Worm (Caenorhabditis elegans) whole organism, late embryonic: Measurements from ENCODE around the gene mrpl-44.

ENCODE experiments used
- C08G9.2 ChIP-seq: sonication (generic microtip); optimal IDR thresholded peaks from 2 replicates; lab custom pipeline; 2016; ENCODE audit warnings: mild to moderate bottlenecking, missing genetic modification characterization, moderate library complexity, missing compliant biosample characterization
- K02D7.2 ChIP-seq: sonication (generic microtip); optimal IDR thresholded peaks from 2 replicates; lab custom pipeline; 2017; ENCODE audit warnings: mild to moderate bottlenecking, missing genetic modification characterization, missing compliant biosample characterization
- K09A11.1 ChIP-seq: sonication (generic microtip); optimal IDR thresholded peaks from 2 replicates; lab custom pipeline; 2017; ENCODE audit warnings: antibody characterized with exemption, mild to moderate bottlenecking, missing genetic modification characterization, missing compliant biosample characterization; ENCODE audit not compliant: insufficient read depth
- Y22D7AL.16 ChIP-seq: sonication (generic microtip); optimal IDR thresholded peaks from 2 replicates; lab custom pipeline; 2016; ENCODE audit warnings: missing genetic modification characterization, missing compliant biosample characterization
- ama-1 ChIP-seq: fragments of 150-350 bp; optimal IDR thresholded peaks from 2 replicates; lab custom pipeline; 2014
- ceh-14 ChIP-seq: sonication (generic microtip); optimal IDR thresholded peaks from 2 replicates; lab custom pipeline; 2016; ENCODE audit warnings: missing genotype, missing genetic modification characterization, missing compliant biosample characterization
- ceh-18 ChIP-seq: sonication (generic microtip); optimal IDR thresholded peaks from 2 replicates; lab custom pipeline; 2016; ENCODE audit warnings: missing genetic modification characterization, missing compliant biosample characterization
- ceh-2 ChIP-seq: sonication (generic microtip); optimal IDR thresholded peaks from 2 replicates; lab custom pipeline; 2016; ENCODE audit warnings: missing genotype, missing genetic modification characterization, missing compliant biosample characterization
- ceh-24 ChIP-seq: sonication (generic microtip); optimal IDR thresholded peaks from 2 replicates; lab custom pipeline; 2016; ENCODE audit warnings: mild to moderate bottlenecking, missing genetic modification characterization, missing compliant biosample characterization
- ceh-34 ChIP-seq: sonication (generic microtip); optimal IDR thresholded peaks from 2 replicates; lab custom pipeline; 2016; ENCODE audit warnings: mild to moderate bottlenecking, missing genetic modification characterization, missing compliant biosample characterization
- ceh-45 ChIP-seq: fragments of 200-800 bp; sonication (Bioruptor generic); IDR thresholded peaks from 2 replicates; pipeline ENCODE4 v1.3.6; 2022; ENCODE audit warnings: missing genetic modification reagents, missing genetic modification characterization, missing compliant biosample characterization
- ceh-48 ChIP-seq: sonication (generic microtip); optimal IDR thresholded peaks from 2 replicates; lab custom pipeline; 2016; ENCODE audit warnings: missing genetic modification characterization, inconsistent platforms, missing compliant biosample characterization
- che-1 ChIP-seq: sonication (generic microtip); optimal IDR thresholded peaks from 2 replicates; lab custom pipeline; 2016; ENCODE audit warnings: mild to moderate bottlenecking, missing genetic modification characterization, missing compliant biosample characterization
- dmd-4 ChIP-seq: sonication (generic microtip); optimal IDR thresholded peaks from 2 replicates; lab custom pipeline; 2016; ENCODE audit warnings: borderline replicate concordance, missing genetic modification characterization, missing compliant biosample characterization
- dve-1 ChIP-seq: sonication (generic microtip); optimal IDR thresholded peaks from 2 replicates; lab custom pipeline; 2017; ENCODE audit warnings: antibody characterized with exemption, mild to moderate bottlenecking, missing genetic modification characterization, missing compliant biosample characterization
- elt-2 ChIP-seq: sonication (generic microtip); optimal IDR thresholded peaks from 2 replicates; lab custom pipeline; 2016; ENCODE audit warnings: missing genetic modification reagents, missing genetic modification characterization, missing compliant biosample characterization
- elt-4 ChIP-seq: sonication (generic microtip); optimal IDR thresholded peaks from 2 replicates; lab custom pipeline; 2016; ENCODE audit warnings: missing genetic modification characterization, missing compliant biosample characterization
- ets-4 ChIP-seq: sonication (generic microtip); optimal IDR thresholded peaks from 2 replicates; lab custom pipeline; 2016; ENCODE audit warnings: missing genetic modification characterization, missing compliant biosample characterization
- eyg-1 ChIP-seq: sonication (generic microtip); optimal IDR thresholded peaks from 2 replicates; lab custom pipeline; 2016; ENCODE audit warnings: missing genotype, missing genetic modification characterization, missing compliant biosample characterization
- fax-1 ChIP-seq: sonication (generic microtip); optimal IDR thresholded peaks from 2 replicates; lab custom pipeline; 2016; ENCODE audit warnings: missing genotype, missing genetic modification characterization, missing compliant biosample characterization
- fkh-10 ChIP-seq: fragments of 150-350 bp; optimal IDR thresholded peaks from 2 replicates; lab custom pipeline; 2014; ENCODE audit warnings: missing biosample characterization, missing genetic modification reagents, missing genetic modification characterization
- fkh-6 ChIP-seq: sonication (generic microtip); optimal IDR thresholded peaks from 2 replicates; lab custom pipeline; 2016; ENCODE audit warnings: missing genetic modification characterization, missing compliant biosample characterization
- hlh-15 ChIP-seq: sonication (generic microtip); optimal IDR thresholded peaks from 2 replicates; lab custom pipeline; 2016; ENCODE audit warnings: missing genetic modification characterization, missing compliant biosample characterization
- hlh-30 ChIP-seq: sonication (generic microtip); optimal IDR thresholded peaks from 2 replicates; lab custom pipeline; 2017; ENCODE audit warnings: antibody characterized with exemption, missing genetic modification characterization, missing compliant biosample characterization; ENCODE audit not compliant: insufficient read depth
- hlh-8 ChIP-seq: sonication (generic microtip); optimal IDR thresholded peaks from 2 replicates; lab custom pipeline; 2016; ENCODE audit warnings: missing genotype, missing genetic modification characterization, missing compliant biosample characterization
- lim-6 ChIP-seq: sonication (generic microtip); optimal IDR thresholded peaks from 2 replicates; lab custom pipeline; 2016; ENCODE audit warnings: missing genetic modification characterization, missing compliant biosample characterization
- lin-11 ChIP-seq: fragments of 200-800 bp; sonication (Bioruptor generic); optimal IDR thresholded peaks from 2 replicates; lab custom pipeline; 2018; ENCODE audit warnings: mild to moderate bottlenecking, missing genetic modification characterization, missing compliant biosample characterization
- madf-2 ChIP-seq: sonication (generic microtip); optimal IDR thresholded peaks from 2 replicates; lab custom pipeline; 2017; ENCODE audit warnings: missing genetic modification characterization, missing compliant biosample characterization
- nfya-1 ChIP-seq: sonication (generic microtip); optimal IDR thresholded peaks from 2 replicates; lab custom pipeline; 2017; ENCODE audit warnings: missing genetic modification characterization, mild to moderate bottlenecking, missing compliant biosample characterization, antibody characterized with exemption, moderate library complexity
- nhr-232 ChIP-seq: sonication (generic microtip); optimal IDR thresholded peaks from 2 replicates; lab custom pipeline; 2016; ENCODE audit warnings: missing genetic modification characterization, missing compliant biosample characterization
- odd-2 ChIP-seq: sonication (generic microtip); optimal IDR thresholded peaks from 2 replicates; lab custom pipeline; 2017; ENCODE audit warnings: antibody characterized with exemption, mild to moderate bottlenecking, missing genetic modification characterization, missing compliant biosample characterization
- pag-3 ChIP-seq: sonication (generic microtip); optimal IDR thresholded peaks from 2 replicates; lab custom pipeline; 2016; ENCODE audit warnings: missing compliant biosample characterization, missing genetic modification characterization, borderline replicate concordance
- pat-9 ChIP-seq: fragments of 200-800 bp; sonication (Bioruptor generic); optimal IDR thresholded peaks from 2 replicates; lab custom pipeline; 2018; ENCODE audit warnings: mild to moderate bottlenecking, missing genetic modification characterization, moderate library complexity, missing compliant biosample characterization
- pax-1 ChIP-seq: fragments of 150-350 bp; optimal IDR thresholded peaks from 2 replicates; lab custom pipeline; 2014; ENCODE audit warnings: missing biosample characterization, missing genetic modification characterization
- pha-2 ChIP-seq: sonication (generic microtip); optimal IDR thresholded peaks from 2 replicates; lab custom pipeline; 2017; ENCODE audit warnings: mild to moderate bottlenecking, missing genetic modification characterization, missing compliant biosample characterization
- pha-4 ChIP-seq: fragments of 150-350 bp; optimal IDR thresholded peaks from 2 replicates; lab custom pipeline; 2018; ENCODE audit warnings: missing biosample characterization, missing genetic modification reagents, missing genetic modification characterization
- pqm-1 ChIP-seq: sonication (generic microtip); optimal IDR thresholded peaks from 2 replicates; lab custom pipeline; 2016; ENCODE audit warnings: missing genetic modification characterization, missing compliant biosample characterization
- pros-1 ChIP-seq: fragments of 150-350 bp; optimal IDR thresholded peaks from 2 replicates; lab custom pipeline; 2014; ENCODE audit warnings: missing biosample characterization, missing genetic modification reagents, missing genetic modification characterization
- rnt-1 ChIP-seq: sonication (generic microtip); optimal IDR thresholded peaks from 2 replicates; lab custom pipeline; 2016; ENCODE audit warnings: missing genetic modification characterization, missing compliant biosample characterization
- sox-2 ChIP-seq: fragments of 200-800 bp; sonication (Bioruptor generic); IDR thresholded peaks from 2 replicates; pipeline ENCODE4 v1.3.6; 2022; ENCODE audit warnings: missing genetic modification reagents, missing genetic modification characterization, missing compliant biosample characterization
- syd-9 ChIP-seq: sonication (generic microtip); optimal IDR thresholded peaks from 2 replicates; lab custom pipeline; 2016; ENCODE audit warnings: mild to moderate bottlenecking, missing genetic modification characterization, moderate library complexity, missing compliant biosample characterization
- tbx-2 ChIP-seq: sonication (generic microtip); optimal IDR thresholded peaks from 2 replicates; lab custom pipeline; 2016; ENCODE audit warnings: missing genetic modification characterization, missing compliant biosample characterization
- tbx-7 ChIP-seq: sonication (generic microtip); optimal IDR thresholded peaks from 2 replicates; lab custom pipeline; 2016; ENCODE audit warnings: missing genotype, missing genetic modification characterization, missing compliant biosample characterization
- ttx-3 ChIP-seq: sonication (generic microtip); optimal IDR thresholded peaks from 2 replicates; lab custom pipeline; 2016; ENCODE audit warnings: missing genetic modification reagents, missing genetic modification characterization, missing compliant biosample characterization
- unc-42 ChIP-seq: sonication (generic microtip); optimal IDR thresholded peaks from 2 replicates; lab custom pipeline; 2016; ENCODE audit warnings: missing genotype, missing genetic modification characterization, missing compliant biosample characterization
- unc-55 ChIP-seq: sonication (generic microtip); optimal IDR thresholded peaks from 2 replicates; lab custom pipeline; 2017; ENCODE audit warnings: missing biosample characterization, missing genetic modification reagents, missing genetic modification characterization
- unc-86 ChIP-seq: sonication (generic microtip); optimal IDR thresholded peaks from 2 replicates; lab custom pipeline; 2016; ENCODE audit warnings: missing genetic modification characterization, missing compliant biosample characterization
- zip-5 ChIP-seq: sonication (generic microtip); optimal IDR thresholded peaks from 2 replicates; lab custom pipeline; 2016; ENCODE audit warnings: missing genetic modification characterization, missing compliant biosample characterization
- ztf-16 ChIP-seq: sonication (generic microtip); optimal IDR thresholded peaks from 2 replicates; lab custom pipeline; 2017; ENCODE audit warnings: missing genetic modification characterization, missing compliant biosample characterization

The mrpl-44 gene

DNA sequence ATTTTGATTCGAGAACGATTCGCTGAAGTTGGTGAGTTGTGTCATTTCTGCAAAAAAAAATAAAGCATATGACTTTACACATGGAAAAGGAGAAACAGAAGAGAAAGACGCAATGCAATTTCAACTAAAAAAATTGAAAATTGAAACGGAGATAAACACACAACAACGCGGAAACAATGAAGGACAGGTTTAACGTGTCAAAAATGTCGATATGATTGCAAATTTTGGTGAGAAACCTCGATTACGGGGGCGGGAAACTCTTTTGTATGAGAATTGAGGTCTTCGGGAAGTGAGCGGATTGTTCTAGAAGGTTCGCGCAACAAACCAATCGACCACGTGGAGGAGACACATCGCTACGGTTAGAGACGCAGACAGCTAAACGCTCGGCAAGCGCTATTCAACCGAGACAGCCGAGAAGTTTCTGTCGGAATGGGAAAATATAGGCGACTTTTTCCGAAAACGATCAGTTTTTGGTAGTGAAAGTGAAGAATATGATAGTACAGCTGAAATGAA lies 35.4 kb downstream of the mrpl-44 start, which contains the start of gene R107.5 (continued):
- no peak for TF ChIP-seq pqm-1 (tag; lab: Kevin White, UChicago)
- TF ChIP-seq ceh-24 = no peak
- peak; percentile 98 for TF ChIP-seq hlh-30 (tag; lab: Kevin White, UChicago)
- TF ChIP-seq zip-5 (tag; lab: Kevin White, UChicago) = no peak
- no peak for TF ChIP-seq pag-3 (tag; lab: Kevin White, UChicago)
- TF ChIP-seq Y22D7AL.16 = no peak

DNA sequence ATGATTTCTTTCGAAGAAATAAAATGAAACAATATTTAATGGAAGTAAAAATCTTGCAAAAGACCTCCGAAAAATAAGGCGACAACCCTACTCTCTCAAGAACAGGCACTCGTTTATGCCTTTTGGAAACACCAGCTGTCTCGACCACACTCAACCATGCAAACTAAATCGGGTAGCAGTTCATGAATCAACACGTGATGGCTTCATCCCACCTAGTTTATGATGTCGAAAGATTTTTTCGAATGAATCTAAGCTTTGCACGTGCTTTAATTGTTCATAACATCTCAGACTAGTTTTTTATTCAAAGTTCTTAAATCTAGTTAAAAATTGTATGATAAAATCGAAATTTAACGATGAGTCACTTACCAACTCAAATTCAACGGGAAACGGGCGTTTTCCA lies 35.9 kb downstream of the mrpl-44 start:
- no peak for TF ChIP-seq rnt-1
- TF ChIP-seq fax-1 (tag; lab: Kevin White, UChicago) = no peak
- peak; percentile 9 for TF ChIP-seq ama-1 (lab: Kevin White, UChicago)
- no peak for TF ChIP-seq elt-2 (tag; lab: Kevin White, UChicago)
- TF ChIP-seq ztf-16 (tag; lab: Kevin White, UChicago) = no peak
- TF ChIP-seq lin-11 = no peak
- no peak for TF ChIP-seq eyg-1 (tag; lab: Kevin White, UChicago)

DNA sequence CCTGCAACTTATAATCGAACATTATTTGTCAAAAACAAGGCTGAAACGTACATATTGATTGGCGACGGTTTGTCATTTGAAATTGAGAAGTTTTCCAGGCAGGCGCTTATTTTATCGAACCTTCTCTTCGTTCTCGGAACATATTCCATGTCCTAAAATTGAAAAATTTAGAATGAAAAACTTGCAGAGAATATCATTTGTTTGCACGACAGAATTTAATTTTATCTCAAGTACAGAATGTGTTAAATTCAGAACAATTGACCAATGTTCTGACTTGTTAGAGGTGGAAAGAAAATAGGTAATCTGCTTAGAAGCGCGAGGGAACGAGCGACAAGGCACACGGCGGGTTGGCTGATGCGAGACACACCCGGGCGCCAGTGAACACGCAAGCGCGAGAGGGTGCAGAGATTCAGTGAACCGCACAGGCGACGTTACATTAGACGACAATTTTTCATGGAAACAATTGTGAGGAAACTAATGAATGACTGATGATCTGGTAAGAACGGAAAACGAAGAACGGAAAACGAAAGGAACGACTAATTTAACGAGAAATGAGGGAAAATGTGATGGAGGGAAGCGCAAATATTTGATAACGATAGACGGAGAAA lies 36.7 kb downstream of the mrpl-44 start:
- TF ChIP-seq ets-4 (tag; lab: Kevin White, UChicago) = no peak
- no peak for TF ChIP-seq fkh-10 (GFP tag; lab: Kevin White, UChicago)
- TF ChIP-seq C08G9.2 = no peak
- TF ChIP-seq syd-9 = peak; percentile 66
- TF ChIP-seq ttx-3 (tag; lab: Kevin White, UChicago) = no peak
- TF ChIP-seq nfya-1 (tag; lab: Kevin White, UChicago) = peak; percentile 43
- no peak for TF ChIP-seq K02D7.2
- no peak for TF ChIP-seq hlh-30 (tag; lab: Kevin White, UChicago)
- no peak for TF ChIP-seq lim-6 (tag; lab: Kevin White, UChicago)
- TF ChIP-seq ceh-45 (GFP tag; lab: Robert Waterston, UW) = no peak
- TF ChIP-seq nhr-232 = no peak
- no peak for TF ChIP-seq dmd-4 (tag; lab: Kevin White, UChicago)
- TF ChIP-seq rnt-1 = no peak
- TF ChIP-seq hlh-8 = no peak
- no peak for TF ChIP-seq ceh-48
- no peak for TF ChIP-seq K09A11.1 (tag; lab: Kevin White, UChicago)
- no peak for TF ChIP-seq pat-9
- no peak for TF ChIP-seq hlh-15 (tag; lab: Kevin White, UChicago)
- TF ChIP-seq pha-2 (tag; lab: Kevin White, UChicago) = no peak
- peak; percentile 58 for TF ChIP-seq pros-1 (tag; lab: Kevin White, UChicago)
- no peak for TF ChIP-seq tbx-7 (tag; lab: Kevin White, UChicago)
- no peak for TF ChIP-seq ceh-34 (tag; lab: Kevin White, UChicago)
- TF ChIP-seq pax-1 (tag; lab: Kevin White, UChicago) = no peak
- TF ChIP-seq unc-42 (tag; lab: Kevin White, UChicago) = peak; percentile 50
- no peak for TF ChIP-seq elt-4
- TF ChIP-seq madf-2 = no peak
- TF ChIP-seq ceh-14 = no peak
- peak; percentile 57 for TF ChIP-seq fkh-6
- no peak for TF ChIP-seq unc-86 (tag; lab: Kevin White, UChicago)
- TF ChIP-seq Y22D7AL.16 = no peak
- TF ChIP-seq pha-4 (tag; lab: Kevin White, UChicago) = no peak
- no peak for TF ChIP-seq odd-2 (tag; lab: Kevin White, UChicago)
- peak; percentile 16 for TF ChIP-seq ceh-18 (tag; lab: Kevin White, UChicago)
- TF ChIP-seq ceh-2 (tag; lab: Kevin White, UChicago) = no peak
- peak; percentile 35 for TF ChIP-seq ama-1 (lab: Kevin White, UChicago)
- TF ChIP-seq tbx-2 = peak; percentile 47
- no peak for TF ChIP-seq che-1 (tag; lab: Kevin White, UChicago)
- no peak for TF ChIP-seq sox-2 (GFP tag; lab: Robert Waterston, UW)
- TF ChIP-seq unc-55 = peak; percentile 27
- TF ChIP-seq dve-1 = no peak
